Fruit fly (Drosophila melanogaster) whole organism, embryonic: ENCODE data around the gene Polr3E.

ENCODE experiments used
- CG10267 ChIP-seq: fragments of 200-800 bp; sonication (Bioruptor generic); optimal IDR thresholded peaks from 2 replicates; lab custom pipeline; 2018; ENCODE audit warnings: missing biosample characterization, mild to moderate bottlenecking, missing genetic modification characterization, moderate library complexity
- CG10462 ChIP-seq: fragments of 200-800 bp; sonication (Bioruptor generic); optimal IDR thresholded peaks from 2 replicates; lab custom pipeline; 2016; ENCODE audit warnings: missing biosample characterization, missing genetic modification characterization
- CG13296 ChIP-seq: fragments of 200-800 bp; sonication (Bioruptor generic); optimal IDR thresholded peaks from 3 replicates; lab custom pipeline; 2018; ENCODE audit warnings: missing biosample characterization, mild to moderate bottlenecking, missing genetic modification characterization
- CG15011 ChIP-seq: fragments of 200-800 bp; sonication (Bioruptor generic); optimal IDR thresholded peaks from 3 replicates; lab custom pipeline; 2018; ENCODE audit warnings: missing biosample characterization, mild to moderate bottlenecking, missing genetic modification characterization
- CG1529 ChIP-seq: fragments of 200-800 bp; sonication (Bioruptor generic); optimal IDR thresholded peaks from 3 replicates; lab custom pipeline; 2018; ENCODE audit warnings: missing biosample characterization, missing genetic modification characterization
- CG15601 ChIP-seq: fragments of 200-800 bp; sonication (Bioruptor generic); optimal IDR thresholded peaks from 3 replicates; lab custom pipeline; 2019; ENCODE audit warnings: missing biosample characterization, mild to moderate bottlenecking, missing genetic modification characterization, moderate library complexity
- CG16863 ChIP-seq: fragments of 200-800 bp; sonication (Bioruptor generic); optimal IDR thresholded peaks from 3 replicates; lab custom pipeline; 2016; ENCODE audit warnings: missing biosample characterization, missing genetic modification characterization
- CG18011 ChIP-seq: fragments of 200-800 bp; sonication (Bioruptor generic); optimal IDR thresholded peaks from 2 replicates; lab custom pipeline; 2017; ENCODE audit warnings: missing biosample characterization, missing genetic modification characterization, mild to moderate bottlenecking, moderate library complexity, missing genotype
- CG18599 ChIP-seq: fragments of 200-800 bp; sonication (Bioruptor generic); optimal IDR thresholded peaks from 3 replicates; lab custom pipeline; 2017; ENCODE audit warnings: missing biosample characterization, missing genetic modification characterization, mild to moderate bottlenecking, moderate library complexity, missing genetic modification reagents
- CG2116 ChIP-seq: fragments of 200-800 bp; sonication (Bioruptor generic); optimal IDR thresholded peaks from 3 replicates; lab custom pipeline; 2018; ENCODE audit warnings: missing biosample characterization, mild to moderate bottlenecking, missing genetic modification characterization
- CG2202 ChIP-seq: fragments of 200-800 bp; sonication (Bioruptor generic); optimal IDR thresholded peaks from 2 replicates; lab custom pipeline; 2018; ENCODE audit warnings: missing biosample characterization, mild to moderate bottlenecking, missing genetic modification characterization
- CG2875 ChIP-seq: fragments of 200-800 bp; sonication (Bioruptor generic); optimal IDR thresholded peaks from 2 replicates; lab custom pipeline; 2017; ENCODE audit warnings: missing biosample characterization, mild to moderate bottlenecking, missing genetic modification characterization, missing genetic modification reagents
- CG3163 ChIP-seq: fragments of 200-800 bp; sonication (Bioruptor generic); optimal IDR thresholded peaks from 3 replicates; lab custom pipeline; 2016; ENCODE audit warnings: missing biosample characterization, missing genetic modification characterization
- CG32772 ChIP-seq: fragments of 200-800 bp; sonication (Bioruptor generic); IDR thresholded peaks from 2 replicates; pipeline ENCODE4 v1.3.6; 2022; ENCODE audit warnings: missing biosample characterization, missing genetic modification characterization
- CG34224 ChIP-seq: fragments of 200-800 bp; sonication (Bioruptor generic); IDR thresholded peaks from 3 replicates; pipeline ENCODE4 v1.3.6; 2022; ENCODE audit warnings: missing biosample characterization, missing genetic modification characterization; ENCODE audit not compliant: partially characterized antibody
- CG7745 ChIP-seq: fragments of 200-800 bp; sonication (Bioruptor generic); optimal IDR thresholded peaks from 2 replicates; lab custom pipeline; 2018; ENCODE audit warnings: missing biosample characterization, mild to moderate bottlenecking, missing genetic modification characterization, moderate library complexity
- CG7786 ChIP-seq: fragments of 200-800 bp; sonication (Bioruptor generic); optimal IDR thresholded peaks from 2 replicates; lab custom pipeline; 2016; ENCODE audit warnings: missing biosample characterization, missing genetic modification characterization
- CG7839 ChIP-seq: fragments of 200-800 bp; sonication (Bioruptor generic); optimal IDR thresholded peaks from 3 replicates; lab custom pipeline; 2018; ENCODE audit warnings: missing biosample characterization, mild to moderate bottlenecking, missing genetic modification characterization, moderate library complexity
- CG7928 ChIP-seq: fragments of 200-800 bp; sonication (Bioruptor generic); optimal IDR thresholded peaks from 2 replicates; lab custom pipeline; 2017; ENCODE audit warnings: missing biosample characterization, mild to moderate bottlenecking, missing genetic modification characterization
- CG8089 ChIP-seq: fragments of 200-800 bp; sonication (Bioruptor generic); optimal IDR thresholded peaks from 3 replicates; lab custom pipeline; 2016; ENCODE audit warnings: missing biosample characterization, missing genetic modification characterization
- CG9437 ChIP-seq: fragments of 200-800 bp; sonication (Bioruptor generic); optimal IDR thresholded peaks from 2 replicates; lab custom pipeline; 2018; ENCODE audit warnings: missing biosample characterization, mild to moderate bottlenecking, missing genetic modification characterization
- Dad ChIP-seq: fragments of 200-800 bp; sonication (Bioruptor generic); optimal IDR thresholded peaks from 3 replicates; lab custom pipeline; 2016; ENCODE audit warnings: missing biosample characterization, missing genetic modification characterization
- HmgD ChIP-seq: fragments of 200-800 bp; sonication (Bioruptor generic); optimal IDR thresholded peaks from 3 replicates; lab custom pipeline; 2016; ENCODE audit warnings: missing biosample characterization, missing genetic modification characterization
- Hr3 ChIP-seq: fragments of 200-800 bp; sonication (Bioruptor generic); optimal IDR thresholded peaks from 3 replicates; lab custom pipeline; 2016; ENCODE audit warnings: missing biosample characterization, missing genetic modification characterization
- Hr39 ChIP-seq: fragments of >200 bp; optimal IDR thresholded peaks from 2 replicates; lab custom pipeline; 2017
- MTF-1 ChIP-seq: fragments of 200-800 bp; sonication (Bioruptor generic); optimal IDR thresholded peaks from 2 replicates; lab custom pipeline; 2018; ENCODE audit warnings: missing biosample characterization, mild to moderate bottlenecking, missing genetic modification characterization, borderline replicate concordance
- Optix ChIP-seq: fragments of 200-800 bp; sonication (Bioruptor generic); IDR thresholded peaks from 3 replicates; pipeline ENCODE4 v1.3.6; 2022; ENCODE audit warnings: missing biosample characterization, missing genetic modification characterization
- Side ChIP-seq: fragments of 200-800 bp; sonication (Bioruptor generic); optimal IDR thresholded peaks from 2 replicates; lab custom pipeline; 2016; ENCODE audit warnings: missing biosample characterization, missing genetic modification characterization
- Sox102F ChIP-seq: fragments of 200-800 bp; sonication (Bioruptor generic); optimal IDR thresholded peaks from 2 replicates; lab custom pipeline; 2018; ENCODE audit warnings: missing biosample characterization, mild to moderate bottlenecking, missing genetic modification characterization, moderate library complexity
- Xrp1 ChIP-seq: fragments of 200-800 bp; sonication (Bioruptor generic); IDR thresholded peaks from 2 replicates; pipeline ENCODE4 v1.3.6; 2022; ENCODE audit warnings: missing biosample characterization, missing genetic modification characterization
- abd-A ChIP-seq: fragments of 200-800 bp; sonication (Bioruptor generic); optimal IDR thresholded peaks from 3 replicates; lab custom pipeline; 2019; ENCODE audit warnings: missing biosample characterization, mild to moderate bottlenecking, missing genetic modification characterization, moderate library complexity
- ash1 ChIP-seq: fragments of 200-800 bp; sonication (Bioruptor generic); optimal IDR thresholded peaks from 2 replicates; lab custom pipeline; 2018; ENCODE audit warnings: missing biosample characterization, mild to moderate bottlenecking, missing genetic modification characterization
- az2 ChIP-seq: fragments of 200-800 bp; sonication (Bioruptor generic); optimal IDR thresholded peaks from 3 replicates; lab custom pipeline; 2016; ENCODE audit warnings: missing biosample characterization, missing genetic modification characterization
- btn ChIP-seq: fragments of 200-800 bp; sonication (Bioruptor generic); optimal IDR thresholded peaks from 2 replicates; lab custom pipeline; 2016; ENCODE audit warnings: missing biosample characterization, missing genetic modification characterization
- cad ChIP-seq: fragments of >200 bp; optimal IDR thresholded peaks from 2 replicates; lab custom pipeline; 2017; ENCODE audit warnings: missing biosample characterization, missing genetic modification characterization
- caup ChIP-seq: fragments of 200-800 bp; sonication (Bioruptor generic); optimal IDR thresholded peaks from 3 replicates; lab custom pipeline; 2017; ENCODE audit warnings: missing biosample characterization, mild to moderate bottlenecking, missing genetic modification characterization, moderate library complexity; ENCODE audit not compliant: severe bottlenecking
- chn ChIP-seq: fragments of 200-800 bp; sonication (Bioruptor generic); optimal IDR thresholded peaks from 2 replicates; lab custom pipeline; 2016; ENCODE audit warnings: missing biosample characterization, missing genetic modification characterization
- eve ChIP-seq, 2 experiments: fragments of >200 bp; optimal IDR thresholded peaks; 2 replicates each; lab custom pipeline; 2017; ENCODE audit warnings: missing biosample characterization in 2 of 2, missing genetic modification characterization in 2 of 2
- fd3F ChIP-seq: fragments of 200-800 bp; sonication (Bioruptor generic); optimal IDR thresholded peaks from 2 replicates; lab custom pipeline; 2018; ENCODE audit warnings: missing biosample characterization, mild to moderate bottlenecking, missing genetic modification characterization, moderate library complexity
- grn ChIP-seq: fragments of 200-800 bp; sonication (Bioruptor generic); optimal IDR thresholded peaks from 3 replicates; lab custom pipeline; 2017; ENCODE audit warnings: missing biosample characterization, missing genetic modification characterization
- gsb-n ChIP-seq: fragments of 200-800 bp; sonication (Bioruptor generic); optimal IDR thresholded peaks from 3 replicates; lab custom pipeline; 2018; ENCODE audit warnings: missing biosample characterization, mild to moderate bottlenecking, missing genetic modification characterization
- jing ChIP-seq: fragments of 200-800 bp; sonication (Bioruptor generic); optimal IDR thresholded peaks from 2 replicates; lab custom pipeline; 2018; ENCODE audit warnings: missing biosample characterization, mild to moderate bottlenecking, missing genetic modification characterization
- lola ChIP-seq, 3 experiments: fragments of >200 bp in 2 of 3; fragments of 200-800 bp in 1 of 3; sonication (Bioruptor generic) in 1 of 3; optimal IDR thresholded peaks; 2 replicates each; lab custom pipeline; 2017 to 2019; ENCODE audit warnings: missing biosample characterization in 3 of 3, missing genetic modification characterization in 3 of 3, mild to moderate bottlenecking in 1 of 3, moderate library complexity in 1 of 3
- pan ChIP-seq, 4 experiments: fragments of >200 bp in 3 of 4; fragments of 200-800 bp in 1 of 4; sonication (Bioruptor generic) in 1 of 4; optimal IDR thresholded peaks in 3 of 4; IDR thresholded peaks in 1 of 4; 2 replicates each; pipeline versions ENCODE4 v1.3.6 to Lab custom; 2017 to 2022; ENCODE audit warnings: missing biosample characterization in 2 of 4, missing genetic modification characterization in 2 of 4, mixed read lengths in 1 of 4
- sisA ChIP-seq: fragments of 200-800 bp; sonication (Bioruptor generic); IDR thresholded peaks from 2 replicates; pipeline ENCODE4 v1.3.6; 2022; ENCODE audit warnings: missing biosample characterization, missing genetic modification characterization
- unc-4 ChIP-seq: fragments of 200-800 bp; sonication (Bioruptor generic); IDR thresholded peaks from 2 replicates; pipeline ENCODE4 v1.3.6; 2022; ENCODE audit warnings: missing biosample characterization, missing genetic modification characterization; ENCODE audit not compliant: partially characterized antibody
- wdn ChIP-seq: fragments of 200-800 bp; sonication (Bioruptor generic); IDR thresholded peaks from 2 replicates; pipeline ENCODE4 v1.3.6; 2022; ENCODE audit warnings: missing biosample characterization, missing genetic modification characterization
- zf30C ChIP-seq: fragments of 200-800 bp; sonication (Bioruptor generic); optimal IDR thresholded peaks from 3 replicates; lab custom pipeline; 2018; ENCODE audit warnings: missing biosample characterization, mild to moderate bottlenecking, missing genetic modification characterization

The Polr3E gene

DNA sequence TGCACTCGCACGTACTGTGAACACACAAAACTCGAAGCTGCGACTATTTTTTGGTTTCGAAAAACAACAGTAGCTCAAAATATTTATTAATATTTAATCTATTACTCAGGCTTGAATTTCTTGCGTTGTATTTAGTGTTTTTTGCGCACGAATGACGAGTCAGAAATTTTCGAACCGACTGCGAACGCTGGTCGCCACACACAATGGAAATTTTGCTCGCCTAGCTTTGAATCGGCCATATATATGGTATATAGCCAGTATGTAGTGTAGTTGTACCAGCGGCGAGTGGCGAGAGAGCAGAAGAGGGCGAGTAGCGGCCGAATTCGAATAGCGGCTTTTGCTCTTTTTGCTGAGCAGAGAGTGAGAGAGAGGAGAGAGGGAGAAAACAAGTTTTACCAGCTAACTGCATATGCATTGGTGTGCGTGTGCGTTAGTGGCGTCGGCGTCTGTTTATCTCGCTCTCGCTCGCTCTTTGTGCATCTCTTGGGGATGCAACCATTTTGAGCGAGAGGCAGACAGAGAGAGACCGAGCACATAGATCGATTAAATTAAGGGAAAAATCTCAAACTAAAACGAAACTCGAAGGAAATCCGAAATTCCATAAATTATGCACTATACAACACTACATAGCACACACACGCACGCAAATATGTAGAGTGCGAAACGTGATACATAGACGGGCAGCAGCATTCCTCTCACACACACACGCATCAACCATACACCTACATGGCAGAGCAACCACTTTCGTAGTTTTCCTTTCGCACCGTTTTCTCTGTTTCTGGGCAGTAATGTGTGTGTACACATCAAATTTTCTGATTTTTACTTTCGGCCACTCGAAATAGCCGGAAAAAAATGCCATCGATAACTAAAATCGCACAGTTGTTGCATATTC is 5.4 kb upstream of the Polr3E start (continued):
- TF ChIP-seq abd-A, result no peak
- no peak for TF ChIP-seq chn (GFP tag; lab: Kevin White, UChicago)
- TF ChIP-seq jing, result no peak
- no peak for TF ChIP-seq Side
- no peak for TF ChIP-seq pan (optimal IDR thresholded peaks at IDR 0.05; lab: Kevin White, UChicago)
- TF ChIP-seq pan (GFP tag; optimal IDR thresholded peaks at IDR 0.05 in 1 of 2, IDR thresholded peaks at IDR 0.05 in 1 of 2), result no peak
- no peak for TF ChIP-seq Hr3 (GFP tag; lab: Kevin White, UChicago)
- TF ChIP-seq CG7839 (tag; lab: Kevin White, UChicago), result peak; percentile 32
- no peak for TF ChIP-seq CG1529 (GFP tag; lab: Kevin White, UChicago)
- TF ChIP-seq az2 (GFP tag; lab: Kevin White, UChicago), result no peak
- TF ChIP-seq CG10267, result peak; percentile 82
- no peak for TF ChIP-seq Dad (GFP tag; lab: Kevin White, UChicago)
- no peak for TF ChIP-seq eve (GFP tag; optimal IDR thresholded peaks at IDR 0.05; lab: Kevin White, UChicago)
- TF ChIP-seq lola (GFP tag; optimal IDR thresholded peaks at IDR 0.05; lab: Kevin White, UChicago), result no peak
- no peak for TF ChIP-seq CG32772 (GFP tag; lab: Robert Waterston, UW)
- no peak for TF ChIP-seq btn
- TF ChIP-seq ash1 (GFP tag; lab: Kevin White, UChicago), result no peak
- 0 out of 2 replicates have a peak, but pooled peaks have one; percentile 30 for TF ChIP-seq unc-4 (GFP tag; lab: Robert Waterston, UW)
- peak; percentile 47 for TF ChIP-seq CG18599 (GFP tag; lab: Kevin White, UChicago)
- peak; percentile 14 for TF ChIP-seq HmgD (GFP tag; lab: Kevin White, UChicago)
- TF ChIP-seq CG15011 (GFP tag; lab: Kevin White, UChicago), result no peak
- TF ChIP-seq Hr39, result no peak
- TF ChIP-seq MTF-1 (GFP tag; lab: Kevin White, UChicago), result no peak
- no peak for TF ChIP-seq CG2202 (tag; lab: Kevin White, UChicago)
- no peak for TF ChIP-seq CG10462 (GFP tag; lab: Kevin White, UChicago)
- no peak for TF ChIP-seq CG13296
- peak; percentile 35 for TF ChIP-seq zf30C (GFP tag; lab: Kevin White, UChicago)
- TF ChIP-seq CG3163 (GFP tag; lab: Kevin White, UChicago), result peak; percentile 88
- no peak for TF ChIP-seq cad (GFP tag; lab: Kevin White, UChicago)
- no peak for TF ChIP-seq CG16863 (GFP tag; lab: Kevin White, UChicago)
- no peak for TF ChIP-seq CG2875 (GFP tag; lab: Kevin White, UChicago)
- TF ChIP-seq wdn, result no peak; the same call in 1 of the 2 replicates
- TF ChIP-seq grn, result peak; percentile 54
- no peak for TF ChIP-seq gsb-n (tag; lab: Kevin White, UChicago)
- TF ChIP-seq CG34224, result peak; percentile 50
- TF ChIP-seq CG15601 (tag; lab: Kevin White, UChicago), result no peak
- TF ChIP-seq CG9437 (GFP tag; lab: Kevin White, UChicago), result no peak
- no peak for TF ChIP-seq CG8089 (GFP tag; lab: Kevin White, UChicago)
- TF ChIP-seq CG2116 (GFP tag; lab: Kevin White, UChicago), result no peak
- TF ChIP-seq Sox102F, result peak; percentile 6
- no peak for TF ChIP-seq CG7928
- TF ChIP-seq CG18011 (GFP tag; lab: Kevin White, UChicago), result no peak
- 0 out of 2 replicates have a peak, but pooled peaks have one; percentile 4 for TF ChIP-seq Xrp1
- no peak for TF ChIP-seq fd3F (GFP tag; lab: Kevin White, UChicago)
- TF ChIP-seq caup, result no peak
- no peak for TF ChIP-seq sisA (GFP tag; lab: Robert Waterston, UW)
- peak; percentile 44 for TF ChIP-seq CG7745 (tag; lab: Kevin White, UChicago)
- no peak for TF ChIP-seq CG7786 (GFP tag; lab: Kevin White, UChicago)
- 0 out of 3 replicates have a peak, but pooled peaks have one; percentile 22 for TF ChIP-seq Optix (GFP tag; lab: Robert Waterston, UW)
